Fruit fly (Drosophila melanogaster): ENCODE measurements around the gene ppk27.

The ppk27 gene

dm6 chr3L:3771406-3771935 lies 16.5 kb upstream of the ppk27 start (continued):
- TF ChIP-seq CG6254 (GFP tag; optimal IDR thresholded peaks at IDR 0.05), result no peak
- TF ChIP-seq Eip74EF (GFP tag; optimal IDR thresholded peaks at IDR 0.05), result peak in 1 of 2 experiments; percentile 38
- TF ChIP-seq HmgD (GFP tag; optimal IDR thresholded peaks at IDR 0.05), result no peak
- peak; percentile 16 for TF ChIP-seq CG3995 (GFP tag; optimal IDR thresholded peaks at IDR 0.05)
- no peak for TF ChIP-seq CG7928 (GFP tag; optimal IDR thresholded peaks at IDR 0.05)
- no peak; the same call in 2 of the 3 replicates for TF ChIP-seq croc (GFP tag; conservative IDR thresholded peaks at IDR 0.05)
- TF ChIP-seq p53 (GFP tag; optimal IDR thresholded peaks at IDR 0.05), result no peak
- TF ChIP-seq CG12071 (GFP tag; optimal IDR thresholded peaks at IDR 0.05), result peak; percentile 14
- TF ChIP-seq Sry-β (GFP tag; optimal IDR thresholded peaks at IDR 0.05), result no peak
- TF ChIP-seq Optix (GFP tag; IDR thresholded peaks at IDR 0.05), result no peak
- TF ChIP-seq CG1647 (GFP tag; optimal IDR thresholded peaks at IDR 0.05), result no peak
- peak; percentile 89 for TF ChIP-seq CG9932 (GFP tag; IDR thresholded peaks at IDR 0.05)
- no peak for TF ChIP-seq sens-2 (GFP tag; IDR thresholded peaks at IDR 0.05)
- no peak for TF ChIP-seq h (optimal IDR thresholded peaks at IDR 0.05)
- no peak for TF ChIP-seq CG10274 (GFP tag; optimal IDR thresholded peaks at IDR 0.05)
- peak; percentile 65 for TF ChIP-seq CG10543 (GFP tag; optimal IDR thresholded peaks at IDR 0.05)
- TF ChIP-seq E2f1 (GFP tag; IDR thresholded peaks at IDR 0.05), result peak; percentile 85
- TF ChIP-seq Hr3 (GFP tag; optimal IDR thresholded peaks at IDR 0.05), result peak; percentile 60
- TF ChIP-seq cg (GFP tag; optimal IDR thresholded peaks at IDR 0.05), result no peak
- no peak for TF ChIP-seq otp (GFP tag; IDR thresholded peaks at IDR 0.05)
- TF ChIP-seq CG6813 (GFP tag; optimal IDR thresholded peaks at IDR 0.05), result peak; percentile 68
- no peak for TF ChIP-seq fu2 (GFP tag; optimal IDR thresholded peaks at IDR 0.05)
- no peak for TF ChIP-seq HLHmδ (GFP tag; optimal IDR thresholded peaks at IDR 0.05)
- TF ChIP-seq BEAF-32 (GFP tag; optimal IDR thresholded peaks at IDR 0.05), result no peak
- TF ChIP-seq stwl (tag; optimal IDR thresholded peaks at IDR 0.05), result no peak
- TF ChIP-seq CG9876 (GFP tag; optimal IDR thresholded peaks at IDR 0.05), result no peak
- no peak for TF ChIP-seq gro (GFP tag; optimal IDR thresholded peaks at IDR 0.05)
- 0 out of 3 replicates have a peak, but pooled peaks have one; percentile 16 for TF ChIP-seq gce (GFP tag; IDR thresholded peaks at IDR 0.05)
- TF ChIP-seq Vsx1 (GFP tag; optimal IDR thresholded peaks at IDR 0.05), result peak; percentile 42
- TF ChIP-seq slou (GFP tag; optimal IDR thresholded peaks at IDR 0.05), result peak; percentile 6
- peak; percentile 70 for TF ChIP-seq CrebB (tag; optimal IDR thresholded peaks at IDR 0.05)
- TF ChIP-seq CG2889 (GFP tag; IDR thresholded peaks at IDR 0.05), result peak; percentile 41; the same call in 1 of the 3 replicates
- TF ChIP-seq CG10267 (tag; optimal IDR thresholded peaks at IDR 0.05), result peak; percentile 52
- no peak for TF ChIP-seq Dll (GFP tag; IDR thresholded peaks at IDR 0.05; ENCODE audit: partially characterized antibody)
- peak; percentile 84 for TF ChIP-seq stc (GFP tag; IDR thresholded peaks at IDR 0.05)
- peak; percentile 73; the same call in 2 of the 3 replicates for TF ChIP-seq H15 (GFP tag; IDR thresholded peaks at IDR 0.05)
- TF ChIP-seq cas (GFP tag; IDR thresholded peaks at IDR 0.05), result peak; percentile 72; the same call in 1 of the 2 replicates
- peak; percentile 83 for TF ChIP-seq Med (GFP tag)
- no peak for TF ChIP-seq aop (GFP tag; IDR thresholded peaks at IDR 0.05)
- no peak for TF ChIP-seq chif (GFP tag; optimal IDR thresholded peaks at IDR 0.05)
- TF ChIP-seq amos (GFP tag; IDR thresholded peaks at IDR 0.05; ENCODE audit: partially characterized antibody), result no peak
- TF ChIP-seq zfh1 (GFP tag; IDR thresholded peaks at IDR 0.05), result peak; percentile 72; the same call in 2 of the 3 replicates
- TF ChIP-seq Taf1 (GFP tag; IDR thresholded peaks at IDR 0.05), result peak; percentile 74
- 0 out of 2 replicates have a peak, but pooled peaks have one; percentile 11 for TF ChIP-seq dati (GFP tag; IDR thresholded peaks at IDR 0.05)
- TF ChIP-seq zen (tag; optimal IDR thresholded peaks at IDR 0.05), result no peak
- peak; percentile 48 for TF ChIP-seq sens (GFP tag)
- no peak for TF ChIP-seq Dip2 (GFP tag; IDR thresholded peaks at IDR 0.05)
- no peak for TF ChIP-seq CG31388 (GFP tag; optimal IDR thresholded peaks at IDR 0.05)
- TF ChIP-seq sisA (GFP tag; IDR thresholded peaks at IDR 0.05), result peak; percentile 76
- peak; percentile 37 for TF ChIP-seq CG4404 (GFP tag; IDR thresholded peaks at IDR 0.05)
- TF ChIP-seq Scr (GFP tag; IDR thresholded peaks at IDR 0.05; ENCODE audit: partially characterized antibody), result no peak
